Fruit fly (Drosophila melanogaster): Measurements from ENCODE around the gene Hsp83.

- TF ChIP-seq CG8478 (optimal IDR thresholded peaks at IDR 0.05) = no peak
- TF ChIP-seq CTCF (optimal IDR thresholded peaks at IDR 0.05) = no peak
Observed at dm6 chr3L:3143383-3143962, 49.3 kb upstream of the Hsp83 start, which contains the start of the genes CG11537 and Alg2.
